Worm (Caenorhabditis elegans): ENCODE results near the gene F31E3.12.

ce11 chrIII:6979584-6979983, 10.4 kb downstream of the F31E3.12 start, which contains the start of gene ceh-20:
- no peak for TF ChIP-seq tab-1 (GFP tag; IDR thresholded peaks at IDR 0.05)
- no peak for TF ChIP-seq cog-1 (tag; optimal IDR thresholded peaks at IDR 0.05)
- no peak for TF ChIP-seq T22C8.4 (GFP tag; IDR thresholded peaks at IDR 0.05)
- no peak for TF ChIP-seq ztf-29 (GFP tag; IDR thresholded peaks at IDR 0.05)
- no peak for TF ChIP-seq ztf-23 (GFP tag; IDR thresholded peaks at IDR 0.05)
- TF ChIP-seq med-1 (GFP tag; optimal IDR thresholded peaks at IDR 0.05; ENCODE audit: insufficient read depth): no peak
- TF ChIP-seq klf-2 (GFP tag; conservative IDR thresholded peaks at IDR 0.05): no peak
- TF ChIP-seq flt-1 (GFP tag; IDR thresholded peaks at IDR 0.05): no peak

Data from whole organism, midembryonic.